Worm (Caenorhabditis elegans) whole organism, young adult: ENCODE measurements around the gene clec-88.

Experiments used
- B0019.2 ChIP-seq: fragments of 200-800 bp; sonication (Bioruptor generic); conservative IDR thresholded peaks from 2 replicates; pipeline ENCODE4 v1.3.6; 2022; ENCODE audit warnings: missing genetic modification reagents, missing genetic modification characterization, missing compliant biosample characterization
- B0261.1 ChIP-seq: sonication (generic microtip); optimal IDR thresholded peaks from 2 replicates; lab custom pipeline; 2016; ENCODE audit warnings: mild to moderate bottlenecking, missing genetic modification characterization, moderate library complexity, missing compliant biosample characterization
- D2030.7 ChIP-seq: fragments of 200-800 bp; sonication (Bioruptor generic); IDR thresholded peaks from 2 replicates; pipeline ENCODE4 v1.3.6; 2022; ENCODE audit warnings: missing genetic modification reagents, missing genetic modification characterization, missing compliant biosample characterization
- F22D6.2 ChIP-seq: sonication (generic microtip); optimal IDR thresholded peaks from 2 replicates; lab custom pipeline; 2016; ENCODE audit warnings: mild to moderate bottlenecking, missing genetic modification characterization, missing compliant biosample characterization
- F23B12.7 ChIP-seq: sonication (generic microtip); optimal IDR thresholded peaks from 2 replicates; lab custom pipeline; 2017; ENCODE audit warnings: missing genetic modification characterization, mild to moderate bottlenecking, missing compliant biosample characterization, antibody characterized with exemption, moderate library complexity; ENCODE audit not compliant: insufficient read depth
- F33H1.4 ChIP-seq: fragments of 200-800 bp; sonication (Bioruptor generic); IDR thresholded peaks from 2 replicates; pipeline ENCODE4 v1.3.6; 2022; ENCODE audit warnings: missing genetic modification reagents, missing genetic modification characterization, missing compliant biosample characterization
- F49E8.2 ChIP-seq: sonication (generic microtip); optimal IDR thresholded peaks from 3 replicates; lab custom pipeline; 2017; ENCODE audit warnings: missing genetic modification characterization, mild to moderate bottlenecking, missing compliant biosample characterization, antibody characterized with exemption, moderate library complexity; ENCODE audit not compliant: insufficient read depth
- Y53F4B.3 ChIP-seq: fragments of 200-800 bp; sonication (Bioruptor generic); IDR thresholded peaks from 2 replicates; pipeline ENCODE4 v1.3.6; 2022; ENCODE audit warnings: missing genetic modification reagents, missing genetic modification characterization, missing compliant biosample characterization
- ZK185.1 ChIP-seq: sonication (generic microtip); optimal IDR thresholded peaks from 2 replicates; lab custom pipeline; 2016; ENCODE audit warnings: mild to moderate bottlenecking, missing genetic modification characterization, missing compliant biosample characterization; ENCODE audit not compliant: poor library complexity, severe bottlenecking
- aptf-2 ChIP-seq: fragments of 200-800 bp; sonication (Bioruptor generic); conservative IDR thresholded peaks from 2 replicates; pipeline ENCODE4 v1.3.6; 2022; ENCODE audit warnings: missing genetic modification reagents, missing genetic modification characterization, missing compliant biosample characterization
- atf-7 ChIP-seq: sonication (generic microtip); optimal IDR thresholded peaks from 2 replicates; lab custom pipeline; 2017; ENCODE audit warnings: mild to moderate bottlenecking, missing genetic modification characterization, missing compliant biosample characterization
- ccch-3 ChIP-seq: fragments of 200-800 bp; sonication (Bioruptor generic); optimal IDR thresholded peaks from 2 replicates; lab custom pipeline; 2018; ENCODE audit warnings: mild to moderate bottlenecking, missing genetic modification characterization, missing compliant biosample characterization
- cebp-1 ChIP-seq, 2 experiments: fragments of 200-800 bp in 1 of 2; sonication (Bioruptor generic) in 1 of 2; sonication (generic microtip) in 1 of 2; IDR thresholded peaks in 1 of 2; optimal IDR thresholded peaks in 1 of 2; 2 replicates each; pipeline versions ENCODE4 v1.3.6 to Lab custom; 2017 to 2022; ENCODE audit warnings: missing compliant biosample characterization in 2 of 2, missing genetic modification characterization in 2 of 2, mild to moderate bottlenecking in 1 of 2, missing genetic modification reagents in 1 of 2, moderate library complexity in 1 of 2
- cebp-2 ChIP-seq: fragments of 200-800 bp; sonication (Bioruptor generic); IDR thresholded peaks from 2 replicates; pipeline ENCODE4 v1.3.6; 2022; ENCODE audit warnings: missing genetic modification characterization, missing compliant biosample characterization
- ceh-100 ChIP-seq: fragments of 200-800 bp; sonication (Bioruptor generic); IDR thresholded peaks from 2 replicates; pipeline ENCODE4 v1.3.6; 2022; ENCODE audit warnings: missing genetic modification reagents, missing genetic modification characterization, missing compliant biosample characterization
- ceh-27 ChIP-seq: fragments of 200-800 bp; sonication (Bioruptor generic); optimal IDR thresholded peaks from 2 replicates; lab custom pipeline; 2018; ENCODE audit warnings: mild to moderate bottlenecking, missing genetic modification characterization, moderate library complexity, missing compliant biosample characterization
- ceh-58 ChIP-seq: fragments of 200-800 bp; sonication (Bioruptor generic); IDR thresholded peaks from 2 replicates; pipeline ENCODE4 v1.3.6; 2022; ENCODE audit warnings: missing genetic modification characterization, missing compliant biosample characterization
- ceh-79 ChIP-seq: sonication (generic microtip); optimal IDR thresholded peaks from 2 replicates; lab custom pipeline; 2017; ENCODE audit warnings: mild to moderate bottlenecking, missing genetic modification characterization, missing compliant biosample characterization
- die-1 ChIP-seq: sonication (generic microtip); optimal IDR thresholded peaks from 2 replicates; lab custom pipeline; 2016; ENCODE audit warnings: missing genotype, mild to moderate bottlenecking, missing genetic modification characterization, missing compliant biosample characterization
- efl-1 ChIP-seq: fragments of 150-350 bp; optimal IDR thresholded peaks from 2 replicates; lab custom pipeline; 2014; ENCODE audit warnings: missing biosample characterization, missing genetic modification reagents, missing genetic modification characterization
- egl-18 ChIP-seq: fragments of 200-800 bp; sonication (Bioruptor generic); IDR thresholded peaks from 2 replicates; pipeline ENCODE4 v1.3.6; 2022; ENCODE audit warnings: missing genetic modification reagents, missing genetic modification characterization, missing compliant biosample characterization
- egl-44 ChIP-seq: fragments of 200-800 bp; sonication (Bioruptor generic); IDR thresholded peaks from 2 replicates; pipeline ENCODE4 v1.3.6; 2022; ENCODE audit warnings: missing genetic modification reagents, missing genetic modification characterization, missing compliant biosample characterization
- egrh-3 ChIP-seq: fragments of 200-800 bp; sonication (Bioruptor generic); IDR thresholded peaks from 2 replicates; pipeline ENCODE4 v1.3.6; 2022; ENCODE audit warnings: missing genetic modification reagents, missing genetic modification characterization, missing compliant biosample characterization
- ekl-4 ChIP-seq: fragments of 200-800 bp; sonication (Bioruptor generic); IDR thresholded peaks from 2 replicates; pipeline ENCODE4 v1.3.6; 2022; ENCODE audit warnings: missing genetic modification reagents, missing genetic modification characterization, missing compliant biosample characterization
- gei-17 ChIP-seq: fragments of 200-800 bp; sonication (Bioruptor generic); optimal IDR thresholded peaks from 2 replicates; lab custom pipeline; 2018; ENCODE audit warnings: mild to moderate bottlenecking, missing genetic modification characterization, missing compliant biosample characterization
- hlh-12 ChIP-seq: sonication (generic microtip); optimal IDR thresholded peaks from 2 replicates; lab custom pipeline; 2016; ENCODE audit warnings: missing genetic modification characterization, missing compliant biosample characterization
- hmg-20 ChIP-seq: fragments of 200-800 bp; sonication (Bioruptor generic); IDR thresholded peaks from 2 replicates; pipeline ENCODE4 v1.3.6; 2022; ENCODE audit warnings: missing genetic modification reagents, missing genetic modification characterization, missing compliant biosample characterization
- hsf-1 ChIP-seq: fragments of 200-800 bp; sonication (Bioruptor generic); IDR thresholded peaks from 2 replicates; pipeline ENCODE4 v1.3.6; 2022; ENCODE audit warnings: missing genetic modification reagents, missing genetic modification characterization, missing compliant biosample characterization
- let-526 ChIP-seq: fragments of 200-800 bp; sonication (Bioruptor generic); IDR thresholded peaks from 2 replicates; pipeline ENCODE4 v1.3.6; 2022; ENCODE audit warnings: missing genetic modification reagents, missing genetic modification characterization, missing compliant biosample characterization
- lin-54 ChIP-seq: fragments of 200-800 bp; sonication (Bioruptor generic); optimal IDR thresholded peaks from 2 replicates; lab custom pipeline; 2018; ENCODE audit warnings: mild to moderate bottlenecking, missing genetic modification characterization, missing compliant biosample characterization
- lir-1 ChIP-seq: fragments of 200-800 bp; sonication (Bioruptor generic); conservative IDR thresholded peaks from 2 replicates; pipeline ENCODE4 v1.3.6; 2022; ENCODE audit warnings: missing genetic modification reagents, missing genetic modification characterization, missing compliant biosample characterization
- madf-3 ChIP-seq: fragments of 200-800 bp; sonication (Bioruptor generic); IDR thresholded peaks from 2 replicates; pipeline ENCODE4 v1.3.6; 2022; ENCODE audit warnings: missing genetic modification reagents, missing genetic modification characterization, missing compliant biosample characterization
- madf-8 ChIP-seq: fragments of 200-800 bp; sonication (Bioruptor generic); conservative IDR thresholded peaks from 2 replicates; pipeline ENCODE4 v1.3.6; 2022; ENCODE audit warnings: missing genetic modification reagents, missing genetic modification characterization, missing compliant biosample characterization
- nhr-120 ChIP-seq: fragments of 200-800 bp; sonication (Bioruptor generic); IDR thresholded peaks from 2 replicates; pipeline ENCODE4 v1.3.6; 2022; ENCODE audit warnings: missing genetic modification characterization, missing compliant biosample characterization
- nhr-179 ChIP-seq: sonication (generic microtip); optimal IDR thresholded peaks from 2 replicates; lab custom pipeline; 2016; ENCODE audit warnings: mild to moderate bottlenecking, missing genetic modification characterization, missing compliant biosample characterization
- nhr-27 ChIP-seq: fragments of 200-800 bp; sonication (Bioruptor generic); optimal IDR thresholded peaks from 2 replicates; lab custom pipeline; 2018; ENCODE audit warnings: mild to moderate bottlenecking, missing genetic modification characterization, moderate library complexity, missing compliant biosample characterization
- nhr-90 ChIP-seq: sonication (generic microtip); optimal IDR thresholded peaks from 2 replicates; lab custom pipeline; 2016; ENCODE audit warnings: missing genotype, mild to moderate bottlenecking, missing genetic modification characterization, missing compliant biosample characterization
- pbrm-1 ChIP-seq: fragments of 200-800 bp; sonication (Bioruptor generic); IDR thresholded peaks from 2 replicates; pipeline ENCODE4 v1.3.6; 2022; ENCODE audit warnings: missing genetic modification reagents, missing genetic modification characterization, missing compliant biosample characterization
- rec-8 ChIP-seq, 2 experiments: sonication (generic microtip); optimal IDR thresholded peaks; 2 replicates each; lab custom pipeline; 2016; ENCODE audit warnings: mild to moderate bottlenecking in 2 of 2, missing genetic modification characterization in 2 of 2, missing genetic modification reagents in 2 of 2, missing genotype in 2 of 2, missing biosample characterization in 1 of 2, missing compliant biosample characterization in 1 of 2, moderate library complexity in 1 of 2
- sdz-38 ChIP-seq: sonication (generic microtip); optimal IDR thresholded peaks from 2 replicates; lab custom pipeline; 2016; ENCODE audit warnings: missing genotype, missing genetic modification characterization, missing compliant biosample characterization
- snpc-1.3 ChIP-seq: sonication (generic microtip); optimal IDR thresholded peaks from 2 replicates; lab custom pipeline; 2017; ENCODE audit warnings: missing genetic modification characterization, mild to moderate bottlenecking, missing compliant biosample characterization, antibody characterized with exemption, moderate library complexity, missing genotype, missing genetic modification reagents; ENCODE audit not compliant: insufficient read depth
- snpc-3.4 ChIP-seq: sonication (generic microtip); optimal IDR thresholded peaks from 2 replicates; lab custom pipeline; 2017; ENCODE audit warnings: missing genetic modification characterization, mild to moderate bottlenecking, missing compliant biosample characterization, antibody characterized with exemption, moderate library complexity, missing genotype, missing genetic modification reagents
- somi-1 ChIP-seq: fragments of 200-800 bp; sonication (Bioruptor generic); optimal IDR thresholded peaks from 2 replicates; lab custom pipeline; 2018; ENCODE audit warnings: mild to moderate bottlenecking, missing genetic modification characterization, missing compliant biosample characterization
- xnd-1 ChIP-seq: sonication (generic microtip); optimal IDR thresholded peaks from 2 replicates; lab custom pipeline; 2016; ENCODE audit warnings: missing genotype, missing genetic modification reagents, missing genetic modification characterization, missing compliant biosample characterization
- ztf-22 ChIP-seq: fragments of 200-800 bp; sonication (Bioruptor generic); optimal IDR thresholded peaks from 2 replicates; lab custom pipeline; 2018; ENCODE audit warnings: mild to moderate bottlenecking, missing genetic modification characterization, moderate library complexity, missing compliant biosample characterization
- ztf-25 ChIP-seq: fragments of 200-800 bp; sonication (Bioruptor generic); IDR thresholded peaks from 2 replicates; pipeline ENCODE4 v1.3.6; 2022; ENCODE audit warnings: missing genetic modification reagents, missing genetic modification characterization, missing compliant biosample characterization
- ztf-26 ChIP-seq: sonication (generic microtip); optimal IDR thresholded peaks from 2 replicates; lab custom pipeline; 2017; ENCODE audit warnings: missing genetic modification characterization, missing compliant biosample characterization

clec-88 gene

ce11 chrII:6358232-6358631, 7.3 kb upstream of the clec-88 start (continued):
- TF ChIP-seq ceh-27 (GFP tag; lab: Kevin White, UChicago) (no peak), lir-1 (GFP tag; lab: Robert Waterston, UW) (no peak), xnd-1 (tag; lab: Kevin White, UChicago) (no peak), nhr-90 (tag; lab: Kevin White, UChicago) (no peak), madf-3 (GFP tag; lab: Robert Waterston, UW) (no peak), ceh-100 (no peak), F23B12.7 (peak; percentile 54), hmg-20 (no peak), efl-1 (GFP tag; lab: Kevin White, UChicago) (no peak), egrh-3 (GFP tag; lab: Robert Waterston, UW) (no peak), egl-44 (GFP tag; lab: Robert Waterston, UW) (no peak), F49E8.2 (tag; lab: Kevin White, UChicago) (peak; percentile 35), B0019.2 (GFP tag; lab: Robert Waterston, UW) (no peak), F22D6.2 (no peak), nhr-27 (tag; lab: Kevin White, UChicago) (no peak), aptf-2 (no peak), ztf-26 (tag; lab: Kevin White, UChicago) (no peak), rec-8 (tag; optimal IDR thresholded peaks at IDR 0.05; lab: Kevin White, UChicago) (no peak), madf-8 (GFP tag; lab: Robert Waterston, UW) (no peak), gei-17 (no peak), ZK185.1 (tag; lab: Kevin White, UChicago) (no peak), egl-18 (GFP tag; lab: Robert Waterston, UW) (no peak), die-1 (tag; lab: Kevin White, UChicago) (peak; percentile 25), atf-7 (no peak), B0261.1 (tag; lab: Kevin White, UChicago) (peak; percentile 52), ceh-58 (0 out of 2 replicates have a peak, but pooled peaks have one; percentile 93), lin-54 (peak; percentile 37), pbrm-1 (GFP tag; lab: Robert Waterston, UW) (no peak), nhr-179 (tag; lab: Kevin White, UChicago) (no peak), ccch-3 (GFP tag; lab: Kevin White, UChicago) (no peak), sdz-38 (no peak), cebp-2 (GFP tag; lab: Robert Waterston, UW) (no peak), let-526 (GFP tag; lab: Robert Waterston, UW) (no peak), hsf-1 (GFP tag; lab: Robert Waterston, UW) (0 out of 2 replicates have a peak, but pooled peaks have one; percentile 30), snpc-3.4 (tag; lab: Kevin White, UChicago) (peak; percentile 37), hlh-12 (tag; lab: Kevin White, UChicago) (no peak), snpc-1.3 (peak; percentile 28)

DNA sequence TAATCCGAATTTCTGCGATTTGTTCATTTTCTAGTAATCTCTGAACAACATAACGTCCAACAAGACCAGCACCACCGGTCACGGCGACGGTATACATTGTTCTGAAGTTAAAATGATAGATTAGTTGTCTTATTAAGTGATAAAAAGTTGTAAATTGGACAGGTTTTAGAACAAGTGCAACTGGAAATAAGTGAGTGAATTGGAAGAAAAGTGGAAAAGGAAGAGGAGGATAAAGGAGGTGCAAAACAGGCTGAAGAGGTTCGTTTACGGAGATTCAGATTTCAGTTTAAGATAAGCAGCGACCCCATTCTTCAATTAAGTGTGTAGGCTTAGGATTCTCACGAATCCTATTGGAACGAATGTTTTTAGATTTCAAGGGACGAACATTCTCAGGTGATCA, 6.6 kb upstream of the clec-88 start, which contains the start of gene C32D5.12:
Gene C32D5.12, minus strand, starts transcription at position 101 of the 400 bp plus-strand sequence.
- TF ChIP-seq D2030.7 (GFP tag; lab: Robert Waterston, UW) (no peak), die-1 (tag; lab: Kevin White, UChicago) (no peak), cebp-1 (GFP tag; IDR thresholded peaks at IDR 0.05; lab: Robert Waterston, UW) (no peak), cebp-1 (tag; optimal IDR thresholded peaks at IDR 0.05; lab: Kevin White, UChicago) (no peak), pbrm-1 (GFP tag; lab: Robert Waterston, UW) (no peak), ztf-25 (GFP tag; lab: Robert Waterston, UW) (no peak), somi-1 (no peak), efl-1 (GFP tag; lab: Kevin White, UChicago) (no peak), madf-8 (GFP tag; lab: Robert Waterston, UW) (no peak), Y53F4B.3 (GFP tag; lab: Robert Waterston, UW) (no peak), sdz-38 (no peak), F33H1.4 (GFP tag; lab: Robert Waterston, UW) (no peak), nhr-120 (GFP tag; lab: Robert Waterston, UW) (no peak), hsf-1 (GFP tag; lab: Robert Waterston, UW) (no peak), ztf-22 (no peak), ekl-4 (GFP tag; lab: Robert Waterston, UW) (no peak), nhr-179 (tag; lab: Kevin White, UChicago) (no peak), lir-1 (GFP tag; lab: Robert Waterston, UW) (no peak), gei-17 (no peak), ceh-79 (tag; lab: Kevin White, UChicago) (no peak)
